Worm (Caenorhabditis elegans) whole organism, L4/young adult: ENCODE data around the gene inpp-5K.

Experiments
- dao-5 ChIP-seq: sonication (generic microtip); optimal IDR thresholded peaks from 2 replicates; lab custom pipeline; 2016; ENCODE audit warnings: missing genotype, missing genetic modification characterization, moderate library complexity, missing compliant biosample characterization
- him-1 ChIP-seq: sonication (generic microtip); optimal IDR thresholded peaks from 2 replicates; lab custom pipeline; 2016; ENCODE audit warnings: missing genotype, missing genetic modification reagents, missing genetic modification characterization, missing compliant biosample characterization

ce11 chrIII:8145971-8146370 lies 15.2 kb downstream of the inpp-5K start:
- TF ChIP-seq him-1 (tag; lab: Kevin White, UChicago) (no peak), dao-5 (tag; lab: Kevin White, UChicago) (no peak)
